Fruit fly (Drosophila melanogaster) whole organism, prepupa: ENCODE measurements around the gene msi.
A peak's percentile ranks its signal among the peaks of the same experiment; 100 is the strongest.

Experiments
- CG10631 ChIP-seq: fragments of 200-800 bp; sonication (Bioruptor generic); optimal IDR thresholded peaks from 2 replicates; lab custom pipeline; 2016; ENCODE audit warnings: missing biosample characterization, missing genetic modification characterization
- CG11762 ChIP-seq: fragments of 200-800 bp; sonication (Bioruptor generic); optimal IDR thresholded peaks from 3 replicates; lab custom pipeline; 2016; ENCODE audit warnings: missing biosample characterization, missing genetic modification characterization; ENCODE audit not compliant: insufficient read depth
- CG11902 ChIP-seq: fragments of 200-800 bp; sonication (Bioruptor generic); optimal IDR thresholded peaks from 3 replicates; lab custom pipeline; 2016; ENCODE audit warnings: missing biosample characterization, missing genetic modification characterization
- CG15336 ChIP-seq: fragments of 200-800 bp; sonication (Bioruptor generic); IDR thresholded peaks from 2 replicates; pipeline ENCODE4 v1.3.6; 2022; ENCODE audit warnings: missing biosample characterization, missing genetic modification characterization
- CG1621 ChIP-seq: fragments of 200-800 bp; sonication (Bioruptor generic); optimal IDR thresholded peaks from 3 replicates; lab custom pipeline; 2018; ENCODE audit warnings: missing biosample characterization, mild to moderate bottlenecking, missing genetic modification characterization
- CG16779 ChIP-seq: fragments of 200-800 bp; sonication (Bioruptor generic); optimal IDR thresholded peaks from 3 replicates; lab custom pipeline; 2017; ENCODE audit warnings: missing biosample characterization, mild to moderate bottlenecking, missing genetic modification characterization
- CG31627 ChIP-seq: fragments of 200-800 bp; sonication (Bioruptor generic); optimal IDR thresholded peaks from 3 replicates; lab custom pipeline; 2016; ENCODE audit warnings: missing biosample characterization, missing genetic modification characterization
- CG32006 ChIP-seq: fragments of 200-800 bp; sonication (Bioruptor generic); optimal IDR thresholded peaks from 3 replicates; lab custom pipeline; 2017; ENCODE audit warnings: missing biosample characterization, mild to moderate bottlenecking, missing genetic modification characterization
- CG34406 ChIP-seq: fragments of 200-800 bp; sonication (Bioruptor generic); optimal IDR thresholded peaks from 3 replicates; lab custom pipeline; 2016; ENCODE audit warnings: missing biosample characterization, missing genetic modification characterization
- CG3919 ChIP-seq: fragments of 200-800 bp; sonication (Bioruptor generic); optimal IDR thresholded peaks from 3 replicates; lab custom pipeline; 2016; ENCODE audit warnings: missing biosample characterization, missing genetic modification characterization
- CG4318 ChIP-seq: fragments of 200-800 bp; sonication (Bioruptor generic); optimal IDR thresholded peaks from 3 replicates; lab custom pipeline; 2017; ENCODE audit warnings: missing biosample characterization, mild to moderate bottlenecking, missing genetic modification characterization
- CG6276 ChIP-seq: fragments of 200-800 bp; sonication (Bioruptor generic); optimal IDR thresholded peaks from 2 replicates; lab custom pipeline; 2017; ENCODE audit warnings: missing biosample characterization, mild to moderate bottlenecking, missing genetic modification characterization
- CG6792 ChIP-seq: fragments of 200-800 bp; sonication (Bioruptor generic); optimal IDR thresholded peaks from 3 replicates; lab custom pipeline; 2016; ENCODE audit warnings: missing biosample characterization, missing genetic modification characterization
- CG6808 ChIP-seq: fragments of 200-800 bp; sonication (Bioruptor generic); optimal IDR thresholded peaks from 3 replicates; lab custom pipeline; 2017; ENCODE audit warnings: missing biosample characterization, missing genetic modification characterization, mild to moderate bottlenecking, moderate library complexity, missing genetic modification reagents
- CG6854 ChIP-seq: fragments of 200-800 bp; sonication (Bioruptor generic); optimal IDR thresholded peaks from 2 replicates; lab custom pipeline; 2017; ENCODE audit warnings: missing biosample characterization, mild to moderate bottlenecking, missing genetic modification characterization
- CG8119 ChIP-seq: fragments of 200-800 bp; sonication (Bioruptor generic); IDR thresholded peaks from 3 replicates; pipeline ENCODE4 v1.3.6; 2022; ENCODE audit warnings: missing biosample characterization, missing genetic modification characterization
- CG8319 ChIP-seq: fragments of 200-800 bp; sonication (Bioruptor generic); optimal IDR thresholded peaks from 3 replicates; lab custom pipeline; 2016; ENCODE audit warnings: missing biosample characterization, missing genetic modification characterization
- CG8632 ChIP-seq: fragments of 200-800 bp; sonication (Bioruptor generic); optimal IDR thresholded peaks from 3 replicates; lab custom pipeline; 2016; ENCODE audit warnings: missing biosample characterization, missing genetic modification characterization
- CG9139 ChIP-seq: fragments of 200-800 bp; sonication (Bioruptor generic); optimal IDR thresholded peaks from 3 replicates; lab custom pipeline; 2017; ENCODE audit warnings: missing biosample characterization, mild to moderate bottlenecking, missing genetic modification characterization
- Eip75B ChIP-seq: fragments of 200-800 bp; sonication (Bioruptor generic); optimal IDR thresholded peaks from 3 replicates; lab custom pipeline; 2016; ENCODE audit warnings: missing biosample characterization, missing genetic modification characterization
- Eip78C ChIP-seq: fragments of 200-800 bp; sonication (Bioruptor generic); peaks from one replicate; lab custom pipeline; 2016; ENCODE audit warnings: missing biosample characterization, missing genetic modification characterization
- Ets21C ChIP-seq: fragments of 200-800 bp; sonication (Bioruptor generic); optimal IDR thresholded peaks from 3 replicates; lab custom pipeline; 2016; ENCODE audit warnings: missing biosample characterization, missing genetic modification characterization
- Ets96B ChIP-seq: fragments of 200-800 bp; optimal IDR thresholded peaks from 2 replicates; lab custom pipeline; 2019; ENCODE audit warnings: missing biosample characterization, mild to moderate bottlenecking, missing genetic modification characterization, moderate library complexity
- Gug ChIP-seq: fragments of 200-800 bp; sonication (Bioruptor generic); IDR thresholded peaks from 2 replicates; pipeline ENCODE4 v1.3.6; 2022; ENCODE audit warnings: missing biosample characterization, missing genetic modification characterization
- Hr38 ChIP-seq: sonication (Bioruptor generic); optimal IDR thresholded peaks from 2 replicates; lab custom pipeline; 2016; ENCODE audit warnings: missing biosample characterization, missing genetic modification characterization
- Hr39 ChIP-seq: fragments of 200-800 bp; sonication (Bioruptor generic); optimal IDR thresholded peaks from 2 replicates; lab custom pipeline; 2016; ENCODE audit warnings: missing biosample characterization, missing genetic modification characterization
- Hr4 ChIP-seq: fragments of 200-800 bp; sonication (Bioruptor generic); optimal IDR thresholded peaks from 3 replicates; lab custom pipeline; 2016; ENCODE audit warnings: missing biosample characterization, missing genetic modification characterization
- Lpt ChIP-seq: fragments of 200-800 bp; sonication (Bioruptor generic); optimal IDR thresholded peaks from 3 replicates; lab custom pipeline; 2016; ENCODE audit warnings: missing biosample characterization, missing genetic modification characterization
- Met ChIP-seq: fragments of 200-800 bp; sonication (Bioruptor generic); optimal IDR thresholded peaks from 3 replicates; lab custom pipeline; 2016; ENCODE audit warnings: missing biosample characterization, missing genetic modification characterization
- Smox ChIP-seq: fragments of 200-800 bp; sonication (Bioruptor generic); optimal IDR thresholded peaks from 3 replicates; lab custom pipeline; 2016; ENCODE audit warnings: missing biosample characterization, missing genetic modification characterization
- Sox102F ChIP-seq: fragments of 200-800 bp; sonication (Bioruptor generic); optimal IDR thresholded peaks from 2 replicates; lab custom pipeline; 2016; ENCODE audit warnings: missing biosample characterization, mild to moderate bottlenecking, missing genetic modification characterization
- Sox14 ChIP-seq: fragments of 200-800 bp; sonication (Bioruptor generic); optimal IDR thresholded peaks from 3 replicates; lab custom pipeline; 2016; ENCODE audit warnings: missing biosample characterization, missing genetic modification characterization
- Sox15 ChIP-seq: fragments of 200-800 bp; sonication (Bioruptor generic); optimal IDR thresholded peaks from 3 replicates; lab custom pipeline; 2016; ENCODE audit warnings: missing biosample characterization, missing genetic modification characterization
- acj6 ChIP-seq: fragments of 200-800 bp; sonication (Bioruptor generic); optimal IDR thresholded peaks from 3 replicates; lab custom pipeline; 2016; ENCODE audit warnings: missing biosample characterization, missing genetic modification characterization
- cyc ChIP-seq: fragments of 200-800 bp; sonication (Bioruptor generic); optimal IDR thresholded peaks from 3 replicates; lab custom pipeline; 2016; ENCODE audit warnings: missing biosample characterization, missing genetic modification characterization
- dsx ChIP-seq: fragments of 200-800 bp; optimal IDR thresholded peaks from 3 replicates; lab custom pipeline; 2019; ENCODE audit warnings: missing biosample characterization, mild to moderate bottlenecking, missing genetic modification characterization, moderate library complexity; ENCODE audit not compliant: poor library complexity, severe bottlenecking
- eg ChIP-seq: fragments of 200-800 bp; sonication (Bioruptor generic); IDR thresholded peaks from 3 replicates; pipeline ENCODE4 v1.3.6; 2022; ENCODE audit warnings: missing biosample characterization, missing genetic modification characterization
- esn ChIP-seq: fragments of 200-800 bp; sonication (Bioruptor generic); optimal IDR thresholded peaks from 2 replicates; lab custom pipeline; 2016; ENCODE audit warnings: missing biosample characterization, mild to moderate bottlenecking, missing genetic modification characterization, moderate library complexity
- fd85E ChIP-seq: fragments of 200-800 bp; sonication (Bioruptor generic); optimal IDR thresholded peaks from 3 replicates; lab custom pipeline; 2016; ENCODE audit warnings: missing biosample characterization, missing genetic modification characterization
- lz ChIP-seq: fragments of 200-800 bp; sonication (Bioruptor generic); optimal IDR thresholded peaks from 3 replicates; lab custom pipeline; 2016; ENCODE audit warnings: missing biosample characterization, missing genetic modification characterization
- pdm3 ChIP-seq: fragments of 200-800 bp; sonication (Bioruptor generic); optimal IDR thresholded peaks from 3 replicates; lab custom pipeline; 2016; ENCODE audit warnings: missing biosample characterization, missing genetic modification characterization
- salr ChIP-seq, 2 experiments: fragments of 200-800 bp; sonication (Bioruptor generic); optimal IDR thresholded peaks; 3 replicates each; lab custom pipeline; 2016 to 2018; ENCODE audit warnings: missing biosample characterization in 2 of 2, missing genetic modification characterization in 2 of 2, mild to moderate bottlenecking in 1 of 2
- spab ChIP-seq: fragments of 200-800 bp; sonication (Bioruptor generic); optimal IDR thresholded peaks from 2 replicates; lab custom pipeline; 2017; ENCODE audit warnings: missing biosample characterization, mild to moderate bottlenecking, missing genetic modification characterization, missing genetic modification reagents
- ss ChIP-seq, 2 experiments: fragments of 200-800 bp; sonication (Bioruptor generic); optimal IDR thresholded peaks; 2 replicates in 1 of 2; 3 replicates in 1 of 2; lab custom pipeline; 2017 to 2018; ENCODE audit warnings: mild to moderate bottlenecking in 2 of 2, missing biosample characterization in 2 of 2, missing genetic modification characterization in 2 of 2, moderate library complexity in 1 of 2
- svp ChIP-seq: fragments of 200-800 bp; sonication (Bioruptor generic); peaks from one replicate; lab custom pipeline; 2016; ENCODE audit warnings: missing biosample characterization, missing genetic modification characterization
- vri ChIP-seq: fragments of 200-800 bp; sonication (Bioruptor generic); optimal IDR thresholded peaks from 3 replicates; lab custom pipeline; 2016; ENCODE audit warnings: missing biosample characterization, mild to moderate bottlenecking, missing genetic modification characterization

The msi gene

dm6 chr3R:25505975-25506374, 9.9 kb upstream of the msi start, which contains the start of gene CG5111:
Gene CG5111 (plus strand): TSS chr3R:25506275.
- TF ChIP-seq vri (GFP tag; lab: Kevin White, UChicago) (no peak), ss (GFP tag; optimal IDR thresholded peaks at IDR 0.05; lab: Kevin White, UChicago) (no peak), acj6 (GFP tag; lab: Kevin White, UChicago) (no peak), salr (GFP tag; optimal IDR thresholded peaks at IDR 0.05; lab: Kevin White, UChicago) (no peak), eg (GFP tag; lab: Robert Waterston, UW) (no peak), CG31627 (GFP tag; lab: Kevin White, UChicago) (no peak), Ets96B (tag; lab: Kevin White, UChicago) (no peak), Ets21C (GFP tag; lab: Kevin White, UChicago) (no peak), Lpt (GFP tag; lab: Kevin White, UChicago) (no peak), CG8632 (GFP tag; lab: Kevin White, UChicago) (no peak), lz (no peak), CG6808 (no peak)

- no peak for TF ChIP-seq CG11762
- TF ChIP-seq CG3919 (GFP tag; lab: Kevin White, UChicago) = no peak
- TF ChIP-seq CG11902 (GFP tag; lab: Kevin White, UChicago) = no peak
- TF ChIP-seq CG8632 (GFP tag; lab: Kevin White, UChicago) = no peak
- no peak for TF ChIP-seq eg (GFP tag; lab: Robert Waterston, UW)
- no peak for TF ChIP-seq Sox102F
Observed at dm6 chr3R:25512750-25513149, 3.2 kb upstream of the msi start.

dm6 chr3R:25517521-25517920, 1.6 kb downstream of the msi start:
- TF ChIP-seq CG9139 (no peak), Sox14 (GFP tag; lab: Kevin White, UChicago) (no peak), Eip75B (GFP tag; lab: Kevin White, UChicago) (peak; percentile 15), Hr39 (GFP tag; lab: Kevin White, UChicago) (peak; percentile 18), CG16779 (tag; lab: Kevin White, UChicago) (no peak), CG8119 (GFP tag; lab: Robert Waterston, UW) (no peak), spab (GFP tag; lab: Kevin White, UChicago) (no peak), dsx (no peak), Ets21C (GFP tag; lab: Kevin White, UChicago) (no peak), Eip78C (GFP tag; lab: Kevin White, UChicago) (peak; percentile 62), CG1621 (tag; lab: Kevin White, UChicago) (no peak), CG6808 (no peak), CG32006 (no peak), acj6 (GFP tag; lab: Kevin White, UChicago) (no peak), esn (GFP tag; lab: Kevin White, UChicago) (peak; percentile 41), Smox (peak; percentile 22), vri (GFP tag; lab: Kevin White, UChicago) (no peak), pdm3 (GFP tag; lab: Kevin White, UChicago) (peak; percentile 36), CG6276 (no peak), CG6792 (GFP tag; lab: Kevin White, UChicago) (peak; percentile 35), CG4318 (GFP tag; lab: Kevin White, UChicago) (no peak), CG8319 (GFP tag; lab: Kevin White, UChicago) (no peak), lz (no peak), ss (GFP tag; optimal IDR thresholded peaks at IDR 0.05; lab: Kevin White, UChicago) (no peak), CG31627 (GFP tag; lab: Kevin White, UChicago) (peak; percentile 31), CG6854 (GFP tag; lab: Kevin White, UChicago) (no peak), cyc (no peak), CG3919 (GFP tag; lab: Kevin White, UChicago) (no peak), CG11902 (GFP tag; lab: Kevin White, UChicago) (no peak), svp (GFP tag; lab: Kevin White, UChicago) (peak; percentile 59), salr (GFP tag; optimal IDR thresholded peaks at IDR 0.05; lab: Kevin White, UChicago) (no peak), CG15336 (GFP tag; lab: Robert Waterston, UW) (no peak), Ets96B (tag; lab: Kevin White, UChicago) (no peak), Met (GFP tag; lab: Kevin White, UChicago) (peak; percentile 12), CG10631 (peak; percentile 8), Gug (GFP tag; lab: Robert Waterston, UW) (no peak), Hr38 (no peak), Lpt (GFP tag; lab: Kevin White, UChicago) (no peak), fd85E (GFP tag; lab: Kevin White, UChicago) (no peak), CG8632 (GFP tag; lab: Kevin White, UChicago) (no peak), Hr4 (peak; percentile 17), CG34406 (GFP tag; lab: Kevin White, UChicago) (peak; percentile 16), eg (GFP tag; lab: Robert Waterston, UW) (no peak), Sox15 (GFP tag; lab: Kevin White, UChicago) (peak; percentile 7), CG11762 (no peak)
